Worm (Caenorhabditis elegans) whole organism, young adult: ENCODE measurements around the gene Y110A2AL.7.
A peak's percentile ranks its signal among the peaks of the same experiment; 100 is the strongest.

ENCODE experiments used
- B0035.1 ChIP-seq: sonication (generic microtip); optimal IDR thresholded peaks from 2 replicates; lab custom pipeline; 2016; ENCODE audit warnings: missing genetic modification characterization, mild to moderate bottlenecking, missing compliant biosample characterization, missing genotype, missing genetic modification reagents
- F10E7.11 ChIP-seq: sonication (generic microtip); optimal IDR thresholded peaks from 2 replicates; lab custom pipeline; 2017; ENCODE audit warnings: mild to moderate bottlenecking, missing genetic modification characterization, moderate library complexity, missing compliant biosample characterization
- F22D6.2 ChIP-seq: sonication (generic microtip); optimal IDR thresholded peaks from 2 replicates; lab custom pipeline; 2016; ENCODE audit warnings: mild to moderate bottlenecking, missing genetic modification characterization, missing compliant biosample characterization
- F33H1.4 ChIP-seq: fragments of 200-800 bp; sonication (Bioruptor generic); IDR thresholded peaks from 2 replicates; pipeline ENCODE4 v1.3.6; 2022; ENCODE audit warnings: missing genetic modification reagents, missing genetic modification characterization, missing compliant biosample characterization
- F37B4.10 ChIP-seq: fragments of 200-800 bp; sonication (Bioruptor generic); IDR thresholded peaks from 2 replicates; pipeline ENCODE4 v1.3.6; 2022; ENCODE audit warnings: missing genetic modification characterization, missing compliant biosample characterization
- F39B2.1 ChIP-seq: fragments of 200-800 bp; sonication (Bioruptor generic); IDR thresholded peaks from 2 replicates; pipeline ENCODE4 v1.3.6; 2022; ENCODE audit warnings: missing genetic modification reagents, missing genetic modification characterization, missing compliant biosample characterization
- Y56A3A.18 ChIP-seq: fragments of 200-800 bp; sonication (Bioruptor generic); IDR thresholded peaks from 2 replicates; pipeline ENCODE4 v1.3.6; 2022; ENCODE audit warnings: missing genetic modification reagents, missing genetic modification characterization, missing compliant biosample characterization
- ama-1 ChIP-seq, 3 experiments: fragments of 150-350 bp in 1 of 3; sonication (generic microtip) in 2 of 3; optimal IDR thresholded peaks; 2 replicates each; lab custom pipeline; 2014 to 2018; ENCODE audit warnings: missing biosample characterization in 2 of 3, missing genetic modification characterization in 2 of 3, missing genetic modification reagents in 2 of 3
- aptf-3 ChIP-seq: fragments of 200-800 bp; sonication (Bioruptor generic); IDR thresholded peaks from 2 replicates; pipeline ENCODE4 v1.3.6; 2022; ENCODE audit warnings: missing genetic modification characterization, missing compliant biosample characterization
- atf-7 ChIP-seq: sonication (generic microtip); optimal IDR thresholded peaks from 2 replicates; lab custom pipeline; 2017; ENCODE audit warnings: mild to moderate bottlenecking, missing genetic modification characterization, missing compliant biosample characterization
- attf-5 ChIP-seq: fragments of 200-800 bp; sonication (Bioruptor generic); optimal IDR thresholded peaks from 2 replicates; lab custom pipeline; 2018; ENCODE audit warnings: mild to moderate bottlenecking, missing genetic modification characterization, missing compliant biosample characterization
- cebp-1 ChIP-seq, 2 experiments: fragments of 200-800 bp in 1 of 2; sonication (Bioruptor generic) in 1 of 2; sonication (generic microtip) in 1 of 2; IDR thresholded peaks in 1 of 2; optimal IDR thresholded peaks in 1 of 2; 2 replicates each; pipeline versions ENCODE4 v1.3.6 to Lab custom; 2017 to 2022; ENCODE audit warnings: missing compliant biosample characterization in 2 of 2, missing genetic modification characterization in 2 of 2, mild to moderate bottlenecking in 1 of 2, missing genetic modification reagents in 1 of 2, moderate library complexity in 1 of 2
- ceh-58 ChIP-seq: fragments of 200-800 bp; sonication (Bioruptor generic); IDR thresholded peaks from 2 replicates; pipeline ENCODE4 v1.3.6; 2022; ENCODE audit warnings: missing genetic modification characterization, missing compliant biosample characterization
- efl-1 ChIP-seq: fragments of 150-350 bp; optimal IDR thresholded peaks from 2 replicates; lab custom pipeline; 2014; ENCODE audit warnings: missing biosample characterization, missing genetic modification reagents, missing genetic modification characterization
- egrh-3 ChIP-seq: fragments of 200-800 bp; sonication (Bioruptor generic); IDR thresholded peaks from 2 replicates; pipeline ENCODE4 v1.3.6; 2022; ENCODE audit warnings: missing genetic modification reagents, missing genetic modification characterization, missing compliant biosample characterization
- fkh-3 ChIP-seq: sonication (generic microtip); optimal IDR thresholded peaks from 2 replicates; lab custom pipeline; 2016; ENCODE audit warnings: mild to moderate bottlenecking, missing genetic modification characterization, missing compliant biosample characterization
- hmg-20 ChIP-seq: fragments of 200-800 bp; sonication (Bioruptor generic); IDR thresholded peaks from 2 replicates; pipeline ENCODE4 v1.3.6; 2022; ENCODE audit warnings: missing genetic modification reagents, missing genetic modification characterization, missing compliant biosample characterization
- hsf-1 ChIP-seq: fragments of 200-800 bp; sonication (Bioruptor generic); IDR thresholded peaks from 2 replicates; pipeline ENCODE4 v1.3.6; 2022; ENCODE audit warnings: missing genetic modification reagents, missing genetic modification characterization, missing compliant biosample characterization
- let-607 ChIP-seq, 2 experiments: fragments of 200-800 bp in 1 of 2; sonication (Bioruptor generic) in 1 of 2; sonication (generic microtip) in 1 of 2; optimal IDR thresholded peaks; 2 replicates each; lab custom pipeline; 2016 to 2018; ENCODE audit warnings: mild to moderate bottlenecking in 2 of 2, missing compliant biosample characterization in 2 of 2, missing genetic modification characterization in 2 of 2, moderate library complexity in 2 of 2, missing genotype in 1 of 2
- lin-40 ChIP-seq: sonication (generic microtip); optimal IDR thresholded peaks from 2 replicates; lab custom pipeline; 2016; ENCODE audit warnings: missing genetic modification characterization, mild to moderate bottlenecking, missing compliant biosample characterization, missing genotype, missing genetic modification reagents
- madf-10 ChIP-seq: sonication (generic microtip); optimal IDR thresholded peaks from 2 replicates; lab custom pipeline; 2016; ENCODE audit warnings: mild to moderate bottlenecking, missing genetic modification characterization, missing compliant biosample characterization
- madf-8 ChIP-seq: fragments of 200-800 bp; sonication (Bioruptor generic); conservative IDR thresholded peaks from 2 replicates; pipeline ENCODE4 v1.3.6; 2022; ENCODE audit warnings: missing genetic modification reagents, missing genetic modification characterization, missing compliant biosample characterization
- mel-28 ChIP-seq: sonication (generic microtip); optimal IDR thresholded peaks from 2 replicates; lab custom pipeline; 2016; ENCODE audit warnings: borderline replicate concordance, mild to moderate bottlenecking, missing genetic modification characterization, missing compliant biosample characterization
- mes-4 ChIP-seq: sonication (generic microtip); optimal IDR thresholded peaks from 2 replicates; lab custom pipeline; 2016; ENCODE audit warnings: missing genotype, missing genetic modification characterization, missing compliant biosample characterization
- mxl-1 ChIP-seq: sonication (generic microtip); optimal IDR thresholded peaks from 2 replicates; lab custom pipeline; 2016; ENCODE audit warnings: missing genetic modification characterization, missing compliant biosample characterization
- nfya-2 ChIP-seq: fragments of 200-800 bp; sonication (Bioruptor generic); IDR thresholded peaks from 2 replicates; pipeline ENCODE4 v1.3.6; 2022; ENCODE audit warnings: missing genetic modification reagents, missing genetic modification characterization, missing compliant biosample characterization
- nhr-120 ChIP-seq: fragments of 200-800 bp; sonication (Bioruptor generic); IDR thresholded peaks from 2 replicates; pipeline ENCODE4 v1.3.6; 2022; ENCODE audit warnings: missing genetic modification characterization, missing compliant biosample characterization
- nhr-80 ChIP-seq: sonication (generic microtip); optimal IDR thresholded peaks from 2 replicates; lab custom pipeline; 2016; ENCODE audit warnings: missing genetic modification characterization, missing compliant biosample characterization
- nhr-90 ChIP-seq: sonication (generic microtip); optimal IDR thresholded peaks from 2 replicates; lab custom pipeline; 2016; ENCODE audit warnings: missing genotype, mild to moderate bottlenecking, missing genetic modification characterization, missing compliant biosample characterization
- repo-1 ChIP-seq: sonication (generic microtip); optimal IDR thresholded peaks from 2 replicates; lab custom pipeline; 2017; ENCODE audit warnings: mild to moderate bottlenecking, missing genetic modification characterization, missing compliant biosample characterization
- rpc-1 ChIP-seq, 2 experiments: fragments of 150-350 bp in 1 of 2; sonication (generic microtip) in 1 of 2; optimal IDR thresholded peaks; 2 replicates each; lab custom pipeline; 2014 to 2018; ENCODE audit warnings: missing biosample characterization in 1 of 2, missing genetic modification characterization in 1 of 2, missing genetic modification reagents in 1 of 2, missing genotype in 1 of 2
- somi-1 ChIP-seq: fragments of 200-800 bp; sonication (Bioruptor generic); optimal IDR thresholded peaks from 2 replicates; lab custom pipeline; 2018; ENCODE audit warnings: mild to moderate bottlenecking, missing genetic modification characterization, missing compliant biosample characterization
- unc-130 ChIP-seq: sonication (generic microtip); optimal IDR thresholded peaks from 2 replicates; lab custom pipeline; 2016; ENCODE audit warnings: missing genetic modification reagents, missing genetic modification characterization, missing compliant biosample characterization
- zim-3 ChIP-seq: sonication (generic microtip); optimal IDR thresholded peaks from 2 replicates; lab custom pipeline; 2017; ENCODE audit warnings: mild to moderate bottlenecking, missing genetic modification characterization, moderate library complexity, missing compliant biosample characterization

Y110A2AL.7 gene

DNA sequence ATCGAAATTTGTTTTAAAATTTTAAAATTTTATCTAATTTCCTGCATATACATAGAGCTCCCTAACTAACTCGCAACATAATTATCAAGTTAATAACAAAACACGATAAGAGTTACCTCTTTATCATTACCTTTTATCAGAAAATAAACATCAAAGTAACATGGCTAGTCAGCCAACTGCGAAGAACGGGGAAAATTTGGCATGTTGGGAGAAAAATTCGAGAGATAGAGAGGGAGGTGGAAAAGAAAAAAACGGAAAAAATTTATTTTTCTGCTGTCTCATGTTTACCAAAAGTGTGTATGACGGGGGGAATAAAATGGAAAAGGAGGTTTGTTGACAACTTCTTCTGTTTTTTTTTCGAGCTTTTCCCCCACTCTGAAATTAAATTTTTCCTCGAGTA, 8.9 kb downstream of the Y110A2AL.7 start:
- no peak for TF ChIP-seq F22D6.2 (tag; lab: Kevin White, UChicago)
- no peak for TF ChIP-seq rpc-1 (optimal IDR thresholded peaks at IDR 0.05; lab: Kevin White, UChicago)
- no peak for TF ChIP-seq rpc-1 (tag; optimal IDR thresholded peaks at IDR 0.05; lab: Kevin White, UChicago)
- no peak for TF ChIP-seq madf-8 (GFP tag; lab: Robert Waterston, UW)
- TF ChIP-seq nhr-90: no peak
- TF ChIP-seq aptf-3 (GFP tag; lab: Robert Waterston, UW): no peak
- TF ChIP-seq hsf-1 (GFP tag; lab: Robert Waterston, UW): no peak
- TF ChIP-seq F10E7.11 (tag; lab: Kevin White, UChicago): no peak
- peak; percentile 10 for TF ChIP-seq attf-5 (GFP tag; lab: Kevin White, UChicago)
- no peak for TF ChIP-seq hmg-20 (GFP tag; lab: Robert Waterston, UW)
- TF ChIP-seq nhr-80 (tag; lab: Kevin White, UChicago): peak; percentile 66
- TF ChIP-seq somi-1 (GFP tag; lab: Kevin White, UChicago): no peak

DNA sequence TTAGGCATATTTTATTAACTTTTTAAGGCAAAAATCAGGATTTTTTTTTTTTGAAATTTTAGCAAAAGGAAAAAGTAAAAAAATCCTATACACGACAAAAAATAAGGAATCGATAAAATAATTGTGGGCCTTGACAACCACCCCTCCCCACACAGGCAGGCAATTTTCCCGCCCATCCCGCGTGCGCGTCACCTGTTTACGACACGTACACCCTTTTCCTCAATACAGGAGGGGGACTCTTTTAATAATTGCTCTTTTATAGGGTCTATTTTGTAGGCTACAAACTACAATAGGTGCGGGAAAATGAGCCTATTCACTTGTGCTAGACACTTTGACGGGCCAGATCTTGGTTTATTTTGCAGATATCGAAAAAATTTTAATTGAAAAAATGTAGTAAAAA, 10.4 kb downstream of the Y110A2AL.7 start:
- TF ChIP-seq F33H1.4 (GFP tag; lab: Robert Waterston, UW) (no peak), Y56A3A.18 (GFP tag; lab: Robert Waterston, UW) (0 out of 2 replicates have a peak, but pooled peaks have one; percentile 27)

DNA sequence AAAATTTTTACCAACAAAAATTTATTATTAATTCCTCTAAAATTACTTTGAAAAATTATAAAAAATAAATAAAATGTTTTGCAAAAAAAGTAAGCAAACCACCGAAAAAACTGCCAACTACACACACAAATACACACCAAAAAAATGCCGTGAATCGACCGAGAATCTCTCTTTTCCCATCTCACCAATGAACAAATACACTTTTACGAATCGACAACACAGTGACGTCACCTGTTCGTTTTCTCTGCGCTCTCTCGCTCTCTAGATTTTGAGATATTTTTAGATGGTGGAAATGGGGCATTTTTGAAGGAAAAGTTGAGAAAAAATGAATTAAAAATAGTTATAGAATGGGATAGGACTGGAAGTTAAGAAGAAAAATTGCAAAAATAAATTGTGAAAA, 10.9 kb downstream of the Y110A2AL.7 start:
- TF ChIP-seq cebp-1 (GFP tag; IDR thresholded peaks at IDR 0.05; lab: Robert Waterston, UW) (no peak), cebp-1 (tag; optimal IDR thresholded peaks at IDR 0.05; lab: Kevin White, UChicago) (no peak), lin-40 (peak; percentile 19), ama-1 (optimal IDR thresholded peaks at IDR 0.05; lab: Kevin White, UChicago) (peak; percentile 34), ama-1 (GFP tag; optimal IDR thresholded peaks at IDR 0.05; lab: Kevin White, UChicago) (no peak), mxl-1 (tag; lab: Kevin White, UChicago) (no peak), atf-7 (tag; lab: Kevin White, UChicago) (peak; percentile 82), F22D6.2 (tag; lab: Kevin White, UChicago) (no peak), F39B2.1 (GFP tag; lab: Robert Waterston, UW) (no peak)

DNA sequence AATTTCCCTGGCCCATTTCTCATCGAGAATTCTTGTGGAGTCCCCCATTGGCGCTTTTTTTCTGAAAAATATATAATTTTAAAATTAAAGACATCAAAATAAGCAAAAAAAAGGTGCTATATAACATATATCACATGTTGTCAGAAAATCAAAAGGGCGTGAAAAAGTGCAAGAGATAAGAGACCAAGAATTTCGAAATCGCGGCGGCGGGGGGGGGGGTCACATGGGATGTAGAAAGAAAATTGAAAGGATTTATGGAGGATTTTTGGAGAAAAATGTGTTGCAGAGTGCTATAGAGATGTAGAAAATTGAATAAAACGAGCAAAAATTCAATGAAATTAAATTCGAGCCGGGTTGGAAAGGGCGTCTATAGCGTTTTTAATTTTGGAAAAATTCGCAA, 11.8 kb downstream of the Y110A2AL.7 start, which contains the start of gene K12H6.6:
TSS of gene K12H6.6 (minus strand) at position 61 of the 400 bp plus-strand sequence.
- TF ChIP-seq let-607 (tag; optimal IDR thresholded peaks at IDR 0.05; lab: Kevin White, UChicago) (no peak), nhr-120 (GFP tag; lab: Robert Waterston, UW) (no peak), attf-5 (GFP tag; lab: Kevin White, UChicago) (peak; percentile 31), nfya-2 (GFP tag; lab: Robert Waterston, UW) (no peak), rpc-1 (optimal IDR thresholded peaks at IDR 0.05; lab: Kevin White, UChicago) (no peak), rpc-1 (tag; optimal IDR thresholded peaks at IDR 0.05; lab: Kevin White, UChicago) (no peak), mel-28 (tag; lab: Kevin White, UChicago) (no peak), F37B4.10 (GFP tag; lab: Robert Waterston, UW) (no peak), madf-10 (tag; lab: Kevin White, UChicago) (no peak), mes-4 (tag; lab: Kevin White, UChicago) (no peak), fkh-3 (tag; lab: Kevin White, UChicago) (no peak), unc-130 (no peak), efl-1 (GFP tag; lab: Kevin White, UChicago) (no peak), repo-1 (tag; lab: Kevin White, UChicago) (no peak), nhr-80 (tag; lab: Kevin White, UChicago) (peak; percentile 1), B0035.1 (tag; lab: Kevin White, UChicago) (no peak), zim-3 (tag; lab: Kevin White, UChicago) (no peak), ceh-58 (GFP tag; lab: Robert Waterston, UW) (no peak), egrh-3 (GFP tag; lab: Robert Waterston, UW) (peak; percentile 40; the same call in 1 of the 2 replicates), cebp-1 (GFP tag; IDR thresholded peaks at IDR 0.05; lab: Robert Waterston, UW) (peak; percentile 84), cebp-1 (tag; optimal IDR thresholded peaks at IDR 0.05; lab: Kevin White, UChicago) (peak; percentile 93)
- TF ChIP-seq, all 124 proteins: peak for 4
